Fruit fly (Drosophila melanogaster): ENCODE measurements around the gene Dbct.

Gene Dbct

DNA sequence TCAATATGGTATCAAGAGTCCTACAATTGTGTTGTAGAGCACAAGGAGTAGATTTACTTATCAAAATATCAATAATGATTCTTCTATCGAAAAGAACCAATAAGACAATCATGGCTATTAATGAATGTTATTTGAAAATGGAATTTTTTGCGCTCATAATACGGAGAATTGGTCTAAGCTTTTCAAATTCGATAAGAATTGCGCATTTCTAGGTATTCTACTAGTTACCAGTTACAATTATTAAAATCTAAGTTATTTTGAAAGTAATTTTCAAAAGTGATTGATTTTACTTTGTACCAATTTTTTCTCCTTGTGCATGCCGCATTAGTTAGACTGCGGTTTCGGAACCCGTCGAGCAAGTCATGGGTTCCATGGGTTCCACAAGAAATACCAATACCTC lies 15.8 kb upstream of the Dbct start:
- no peak for TF ChIP-seq Dll (optimal IDR thresholded peaks at IDR 0.05)
- TF ChIP-seq CG8478 (optimal IDR thresholded peaks at IDR 0.05) = no peak
- no peak for TF ChIP-seq EcR (GFP tag; optimal IDR thresholded peaks at IDR 0.05)
- TF ChIP-seq pan (optimal IDR thresholded peaks at IDR 0.05) = no peak
- no peak for TF ChIP-seq usp (GFP tag; optimal IDR thresholded peaks at IDR 0.05)
- no peak for TF ChIP-seq psq (optimal IDR thresholded peaks at IDR 0.05)

dm6 chrX:15070811-15071479 lies 15.0 kb upstream of the Dbct start:
- TF ChIP-seq pan (optimal IDR thresholded peaks at IDR 0.05) = no peak

- no peak for TF ChIP-seq CG8478 (optimal IDR thresholded peaks at IDR 0.05)
- TF ChIP-seq psq (optimal IDR thresholded peaks at IDR 0.05) = no peak
- TF ChIP-seq EcR (GFP tag; optimal IDR thresholded peaks at IDR 0.05) = no peak
- TF ChIP-seq usp (GFP tag; optimal IDR thresholded peaks at IDR 0.05) = no peak
- TF ChIP-seq Dll (optimal IDR thresholded peaks at IDR 0.05) = no peak
- no peak for TF ChIP-seq pan (optimal IDR thresholded peaks at IDR 0.05)
These were observed 11.1 kb upstream of the Dbct start for dm6 chrX:15074646-15075351.

- TF ChIP-seq EcR (GFP tag; optimal IDR thresholded peaks at IDR 0.05) = peak; percentile 46 to 84
- TF ChIP-seq psq (optimal IDR thresholded peaks at IDR 0.05) = no peak
- TF ChIP-seq usp (GFP tag; optimal IDR thresholded peaks at IDR 0.05) = no peak
These were observed 10.4 kb upstream of the Dbct start for dm6 chrX:15075485-15076037.

DNA sequence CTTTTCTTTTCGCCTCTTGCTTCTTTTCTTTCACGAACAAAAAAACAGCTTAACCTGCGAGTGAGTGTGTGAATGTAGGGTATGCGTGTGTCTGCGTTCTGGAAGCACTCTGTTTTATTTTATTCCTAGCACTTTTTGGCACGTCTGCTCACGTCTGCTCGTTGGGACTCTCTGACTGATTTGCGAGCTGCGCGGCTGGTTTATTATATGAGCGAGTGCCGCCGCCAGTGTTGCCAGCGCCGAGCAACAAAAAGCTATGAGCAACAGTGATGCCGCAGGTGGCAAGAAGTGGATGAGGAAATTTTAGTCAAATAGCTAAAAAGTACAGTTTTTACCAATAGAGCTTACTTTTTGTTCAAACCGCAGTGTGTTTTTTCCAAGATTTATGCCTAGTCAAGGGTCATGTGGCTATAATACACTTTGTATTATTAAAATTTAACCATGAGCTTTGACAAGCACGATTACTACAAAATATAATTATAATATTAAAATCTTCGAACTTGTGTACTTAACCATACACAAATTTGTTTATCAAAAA lies 9.8 kb upstream of the Dbct start, which contains the start of gene Lsd-2:
Gene Lsd-2, minus strand, starts transcription at position 183 of the 538 bp plus-strand sequence.
- no peak for TF ChIP-seq usp (GFP tag; optimal IDR thresholded peaks at IDR 0.05)

DNA sequence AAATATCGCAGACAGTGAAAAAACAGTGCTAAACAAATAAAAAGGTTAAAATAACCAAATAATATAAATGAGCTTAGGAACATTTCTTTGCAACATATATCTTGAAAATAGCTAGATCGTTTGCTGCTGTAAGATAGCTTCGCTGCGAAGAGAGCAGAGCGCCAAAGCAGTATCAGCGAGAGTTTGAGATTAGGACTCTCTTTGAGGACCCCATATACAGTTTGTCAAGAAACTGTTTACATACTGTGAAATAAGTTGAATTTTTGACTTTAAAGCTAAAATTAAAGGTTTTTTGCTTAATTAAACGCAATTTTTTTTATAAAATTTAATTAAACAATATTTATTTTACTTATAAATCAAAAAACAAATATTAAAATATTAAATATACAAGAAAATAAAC lies 9.3 kb upstream of the Dbct start:
- no peak for TF ChIP-seq CG8478 (optimal IDR thresholded peaks at IDR 0.05)
- TF ChIP-seq pan (optimal IDR thresholded peaks at IDR 0.05) = no peak
- no peak for TF ChIP-seq EcR (GFP tag; optimal IDR thresholded peaks at IDR 0.05)
- TF ChIP-seq psq (optimal IDR thresholded peaks at IDR 0.05) = no peak
- no peak for TF ChIP-seq usp (GFP tag; optimal IDR thresholded peaks at IDR 0.05)
- TF ChIP-seq Dll (optimal IDR thresholded peaks at IDR 0.05) = no peak

- no peak for TF ChIP-seq EcR (GFP tag; optimal IDR thresholded peaks at IDR 0.05)
- TF ChIP-seq CG8478 (optimal IDR thresholded peaks at IDR 0.05) = no peak
- no peak for TF ChIP-seq usp (GFP tag; optimal IDR thresholded peaks at IDR 0.05)
- no peak for TF ChIP-seq Dll (optimal IDR thresholded peaks at IDR 0.05)
- TF ChIP-seq pan (optimal IDR thresholded peaks at IDR 0.05) = no peak
- no peak for TF ChIP-seq psq (optimal IDR thresholded peaks at IDR 0.05)
These were observed 8.3 kb upstream of the Dbct start for dm6 chrX:15077576-15078136.

dm6 chrX:15078394-15078793 lies 7.5 kb upstream of the Dbct start:
- TF ChIP-seq pan (optimal IDR thresholded peaks at IDR 0.05) = no peak
- TF ChIP-seq EcR (GFP tag; optimal IDR thresholded peaks at IDR 0.05) = no peak
- no peak for TF ChIP-seq CG8478 (optimal IDR thresholded peaks at IDR 0.05)

- TF ChIP-seq psq (optimal IDR thresholded peaks at IDR 0.05) (no peak), Dll (optimal IDR thresholded peaks at IDR 0.05) (no peak), CG8478 (optimal IDR thresholded peaks at IDR 0.05) (no peak), EcR (GFP tag; optimal IDR thresholded peaks at IDR 0.05) (no peak), pan (optimal IDR thresholded peaks at IDR 0.05) (no peak), usp (GFP tag; optimal IDR thresholded peaks at IDR 0.05) (no peak)
These were observed 6.6 kb upstream of the Dbct start for dm6 chrX:15079163-15079809.

dm6 chrX:15079945-15080344 lies 6.0 kb upstream of the Dbct start:
- TF ChIP-seq pan (optimal IDR thresholded peaks at IDR 0.05) (no peak), EcR (GFP tag; optimal IDR thresholded peaks at IDR 0.05) (no peak), Dll (optimal IDR thresholded peaks at IDR 0.05) (no peak), psq (optimal IDR thresholded peaks at IDR 0.05) (no peak)

dm6 chrX:15080780-15081402 lies 5.0 kb upstream of the Dbct start, which contains the start of gene CG33177:
CG33177 (plus strand) TSS chrX:15081367.
- TF ChIP-seq pan (optimal IDR thresholded peaks at IDR 0.05) (no peak), EcR (GFP tag; optimal IDR thresholded peaks at IDR 0.05) (no peak), usp (GFP tag; optimal IDR thresholded peaks at IDR 0.05) (no peak), Dll (optimal IDR thresholded peaks at IDR 0.05) (no peak), CG8478 (optimal IDR thresholded peaks at IDR 0.05) (no peak), psq (optimal IDR thresholded peaks at IDR 0.05) (no peak)

DNA sequence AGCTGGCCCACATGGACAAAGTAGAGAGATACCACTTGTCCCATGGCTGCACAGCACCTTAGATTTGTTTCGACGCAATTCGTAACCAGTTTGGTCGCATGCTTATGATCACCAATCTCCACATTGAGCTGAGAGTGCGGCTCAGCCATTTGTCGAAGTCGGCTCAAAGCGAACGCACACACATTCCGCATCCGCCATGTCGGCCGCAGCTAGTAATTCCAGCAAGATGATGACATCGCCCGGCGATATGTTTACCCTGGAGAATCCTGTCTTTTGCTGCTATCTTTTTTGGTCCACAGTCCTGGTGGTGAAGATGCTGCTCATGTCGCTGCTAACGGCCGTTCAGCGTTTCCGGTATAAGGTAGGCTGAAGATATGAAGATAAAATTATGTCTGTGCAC lies 3.2 kb upstream of the Dbct start, which contains the start of gene CG33178:
Gene CG33178, plus strand, starts transcription at position 147 of the 400 bp plus-strand sequence.
- TF ChIP-seq Dll (optimal IDR thresholded peaks at IDR 0.05) = no peak
- no peak for TF ChIP-seq psq (optimal IDR thresholded peaks at IDR 0.05)
- TF ChIP-seq pan (optimal IDR thresholded peaks at IDR 0.05) = no peak
- TF ChIP-seq usp (GFP tag; optimal IDR thresholded peaks at IDR 0.05) = no peak
- no peak for TF ChIP-seq CG8478 (optimal IDR thresholded peaks at IDR 0.05)
- no peak for TF ChIP-seq EcR (GFP tag; optimal IDR thresholded peaks at IDR 0.05)
